Worm (Caenorhabditis elegans) whole organism, late embryonic: ENCODE measurements around the gene T22C8.3.

ENCODE experiments used
- C08G9.2 ChIP-seq: sonication (generic microtip); optimal IDR thresholded peaks from 2 replicates; lab custom pipeline; 2016; ENCODE audit warnings: mild to moderate bottlenecking, missing genetic modification characterization, moderate library complexity, missing compliant biosample characterization
- F13H6.1 ChIP-seq: sonication (generic microtip); optimal IDR thresholded peaks from 2 replicates; lab custom pipeline; 2016; ENCODE audit warnings: missing genetic modification characterization, missing compliant biosample characterization
- K09A11.1 ChIP-seq: sonication (generic microtip); optimal IDR thresholded peaks from 2 replicates; lab custom pipeline; 2017; ENCODE audit warnings: antibody characterized with exemption, mild to moderate bottlenecking, missing genetic modification characterization, missing compliant biosample characterization; ENCODE audit not compliant: insufficient read depth
- T23F11.4 ChIP-seq: fragments of 200-800 bp; sonication (Bioruptor generic); optimal IDR thresholded peaks from 2 replicates; lab custom pipeline; 2018; ENCODE audit warnings: mild to moderate bottlenecking, missing genetic modification characterization, missing compliant biosample characterization
- Y22D7AL.16 ChIP-seq: sonication (generic microtip); optimal IDR thresholded peaks from 2 replicates; lab custom pipeline; 2016; ENCODE audit warnings: missing genetic modification characterization, missing compliant biosample characterization
- ama-1 ChIP-seq: fragments of 150-350 bp; optimal IDR thresholded peaks from 2 replicates; lab custom pipeline; 2014
- ceh-14 ChIP-seq: sonication (generic microtip); optimal IDR thresholded peaks from 2 replicates; lab custom pipeline; 2016; ENCODE audit warnings: missing genotype, missing genetic modification characterization, missing compliant biosample characterization
- ceh-22 ChIP-seq: sonication (generic microtip); optimal IDR thresholded peaks from 2 replicates; lab custom pipeline; 2017; ENCODE audit warnings: missing biosample characterization, missing genetic modification characterization
- ceh-24 ChIP-seq: sonication (generic microtip); optimal IDR thresholded peaks from 2 replicates; lab custom pipeline; 2016; ENCODE audit warnings: mild to moderate bottlenecking, missing genetic modification characterization, missing compliant biosample characterization
- ceh-31 ChIP-seq: sonication (generic microtip); optimal IDR thresholded peaks from 2 replicates; lab custom pipeline; 2016; ENCODE audit warnings: missing genetic modification characterization, missing compliant biosample characterization
- ceh-48 ChIP-seq: sonication (generic microtip); optimal IDR thresholded peaks from 2 replicates; lab custom pipeline; 2016; ENCODE audit warnings: missing genetic modification characterization, inconsistent platforms, missing compliant biosample characterization
- ceh-9 ChIP-seq: sonication (generic microtip); optimal IDR thresholded peaks from 2 replicates; lab custom pipeline; 2016; ENCODE audit warnings: mild to moderate bottlenecking, missing genetic modification characterization, inconsistent platforms, missing compliant biosample characterization
- che-1 ChIP-seq: sonication (generic microtip); optimal IDR thresholded peaks from 2 replicates; lab custom pipeline; 2016; ENCODE audit warnings: mild to moderate bottlenecking, missing genetic modification characterization, missing compliant biosample characterization
- dve-1 ChIP-seq: sonication (generic microtip); optimal IDR thresholded peaks from 2 replicates; lab custom pipeline; 2017; ENCODE audit warnings: antibody characterized with exemption, mild to moderate bottlenecking, missing genetic modification characterization, missing compliant biosample characterization
- elt-2 ChIP-seq: sonication (generic microtip); optimal IDR thresholded peaks from 2 replicates; lab custom pipeline; 2016; ENCODE audit warnings: missing genetic modification reagents, missing genetic modification characterization, missing compliant biosample characterization
- elt-4 ChIP-seq: sonication (generic microtip); optimal IDR thresholded peaks from 2 replicates; lab custom pipeline; 2016; ENCODE audit warnings: missing genetic modification characterization, missing compliant biosample characterization
- ets-4 ChIP-seq: sonication (generic microtip); optimal IDR thresholded peaks from 2 replicates; lab custom pipeline; 2016; ENCODE audit warnings: missing genetic modification characterization, missing compliant biosample characterization
- eyg-1 ChIP-seq: sonication (generic microtip); optimal IDR thresholded peaks from 2 replicates; lab custom pipeline; 2016; ENCODE audit warnings: missing genotype, missing genetic modification characterization, missing compliant biosample characterization
- fkh-10 ChIP-seq: fragments of 150-350 bp; optimal IDR thresholded peaks from 2 replicates; lab custom pipeline; 2014; ENCODE audit warnings: missing biosample characterization, missing genetic modification reagents, missing genetic modification characterization
- fkh-6 ChIP-seq: sonication (generic microtip); optimal IDR thresholded peaks from 2 replicates; lab custom pipeline; 2016; ENCODE audit warnings: missing genetic modification characterization, missing compliant biosample characterization
- hlh-15 ChIP-seq: sonication (generic microtip); optimal IDR thresholded peaks from 2 replicates; lab custom pipeline; 2016; ENCODE audit warnings: missing genetic modification characterization, missing compliant biosample characterization
- hlh-30 ChIP-seq: sonication (generic microtip); optimal IDR thresholded peaks from 2 replicates; lab custom pipeline; 2017; ENCODE audit warnings: antibody characterized with exemption, missing genetic modification characterization, missing compliant biosample characterization; ENCODE audit not compliant: insufficient read depth
- hlh-6 ChIP-seq: sonication (generic microtip); optimal IDR thresholded peaks from 2 replicates; lab custom pipeline; 2016; ENCODE audit warnings: missing genotype, missing genetic modification characterization, missing compliant biosample characterization
- hlh-8 ChIP-seq: sonication (generic microtip); optimal IDR thresholded peaks from 2 replicates; lab custom pipeline; 2016; ENCODE audit warnings: missing genotype, missing genetic modification characterization, missing compliant biosample characterization
- pat-9 ChIP-seq: fragments of 200-800 bp; sonication (Bioruptor generic); optimal IDR thresholded peaks from 2 replicates; lab custom pipeline; 2018; ENCODE audit warnings: mild to moderate bottlenecking, missing genetic modification characterization, moderate library complexity, missing compliant biosample characterization
- pha-2 ChIP-seq: sonication (generic microtip); optimal IDR thresholded peaks from 2 replicates; lab custom pipeline; 2017; ENCODE audit warnings: mild to moderate bottlenecking, missing genetic modification characterization, missing compliant biosample characterization
- ref-2 ChIP-seq: sonication (generic microtip); optimal IDR thresholded peaks from 2 replicates; lab custom pipeline; 2016; ENCODE audit warnings: missing genetic modification characterization, missing compliant biosample characterization
- rnt-1 ChIP-seq: sonication (generic microtip); optimal IDR thresholded peaks from 2 replicates; lab custom pipeline; 2016; ENCODE audit warnings: missing genetic modification characterization, missing compliant biosample characterization
- sox-2 ChIP-seq: fragments of 200-800 bp; sonication (Bioruptor generic); IDR thresholded peaks from 2 replicates; pipeline ENCODE4 v1.3.6; 2022; ENCODE audit warnings: missing genetic modification reagents, missing genetic modification characterization, missing compliant biosample characterization
- ttx-3 ChIP-seq: sonication (generic microtip); optimal IDR thresholded peaks from 2 replicates; lab custom pipeline; 2016; ENCODE audit warnings: missing genetic modification reagents, missing genetic modification characterization, missing compliant biosample characterization
- unc-3 ChIP-seq, 2 experiments: fragments of 200-800 bp in 1 of 2; sonication (Bioruptor generic) in 1 of 2; sonication (generic microtip) in 1 of 2; conservative IDR thresholded peaks in 1 of 2; optimal IDR thresholded peaks in 1 of 2; 2 replicates each; pipeline versions ENCODE4 v1.3.6 to Lab custom; 2016 to 2022; ENCODE audit warnings: missing compliant biosample characterization in 2 of 2, missing genetic modification characterization in 2 of 2, missing genetic modification reagents in 1 of 2
- unc-42 ChIP-seq: sonication (generic microtip); optimal IDR thresholded peaks from 2 replicates; lab custom pipeline; 2016; ENCODE audit warnings: missing genotype, missing genetic modification characterization, missing compliant biosample characterization
- unc-55 ChIP-seq: sonication (generic microtip); optimal IDR thresholded peaks from 2 replicates; lab custom pipeline; 2017; ENCODE audit warnings: missing biosample characterization, missing genetic modification reagents, missing genetic modification characterization
- unc-86 ChIP-seq: sonication (generic microtip); optimal IDR thresholded peaks from 2 replicates; lab custom pipeline; 2016; ENCODE audit warnings: missing genetic modification characterization, missing compliant biosample characterization

T22C8.3 gene

DNA sequence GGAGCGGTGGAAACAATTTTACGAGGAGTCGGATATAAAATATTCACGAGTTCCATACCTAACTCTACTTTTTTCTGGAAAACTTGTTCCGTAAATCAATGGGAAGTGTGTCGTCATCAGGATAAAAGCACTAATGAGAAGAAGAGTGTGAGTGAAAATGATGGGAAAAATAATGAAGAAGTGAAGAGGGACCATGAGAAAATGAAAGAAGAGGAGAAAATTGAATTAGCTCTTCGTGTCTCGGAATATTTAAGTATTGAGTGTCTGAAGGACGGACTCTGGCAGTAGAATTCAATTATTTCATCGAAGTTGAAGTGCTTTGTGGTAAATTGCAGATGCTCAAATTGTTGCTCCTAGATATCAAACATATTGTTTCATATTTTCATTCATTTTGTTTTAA, 32.6 kb downstream of the T22C8.3 start:
- TF ChIP-seq ceh-9 (tag; lab: Kevin White, UChicago): no peak
- no peak for TF ChIP-seq unc-55
- TF ChIP-seq sox-2: no peak
- no peak for TF ChIP-seq ama-1
- no peak for TF ChIP-seq fkh-10 (GFP tag; lab: Kevin White, UChicago)
- no peak for TF ChIP-seq che-1 (tag; lab: Kevin White, UChicago)
- TF ChIP-seq unc-86 (tag; lab: Kevin White, UChicago): no peak
- no peak for TF ChIP-seq ceh-24
- TF ChIP-seq F13H6.1 (tag; lab: Kevin White, UChicago): no peak
- no peak for TF ChIP-seq Y22D7AL.16
- no peak for TF ChIP-seq T23F11.4 (GFP tag; lab: Kevin White, UChicago)
- no peak for TF ChIP-seq ceh-48 (tag; lab: Kevin White, UChicago)
- TF ChIP-seq hlh-8 (tag; lab: Kevin White, UChicago): no peak
- TF ChIP-seq ceh-22 (tag; lab: Kevin White, UChicago): no peak
- peak; percentile 53 for TF ChIP-seq ceh-14 (tag; lab: Kevin White, UChicago)
- TF ChIP-seq unc-42: peak; percentile 99
- TF ChIP-seq elt-2: no peak
- TF ChIP-seq ets-4 (tag; lab: Kevin White, UChicago): no peak
- TF ChIP-seq hlh-30 (tag; lab: Kevin White, UChicago): no peak
- no peak for TF ChIP-seq unc-3 (GFP tag; conservative IDR thresholded peaks at IDR 0.05; lab: Robert Waterston, UW)
- TF ChIP-seq unc-3 (tag; optimal IDR thresholded peaks at IDR 0.05; lab: Kevin White, UChicago): no peak
- TF ChIP-seq ceh-31: peak; percentile 81
- TF ChIP-seq ref-2: no peak
- no peak for TF ChIP-seq elt-4 (tag; lab: Kevin White, UChicago)
- TF ChIP-seq eyg-1 (tag; lab: Kevin White, UChicago): no peak
- no peak for TF ChIP-seq K09A11.1 (tag; lab: Kevin White, UChicago)
- TF ChIP-seq hlh-6 (tag; lab: Kevin White, UChicago): no peak

DNA sequence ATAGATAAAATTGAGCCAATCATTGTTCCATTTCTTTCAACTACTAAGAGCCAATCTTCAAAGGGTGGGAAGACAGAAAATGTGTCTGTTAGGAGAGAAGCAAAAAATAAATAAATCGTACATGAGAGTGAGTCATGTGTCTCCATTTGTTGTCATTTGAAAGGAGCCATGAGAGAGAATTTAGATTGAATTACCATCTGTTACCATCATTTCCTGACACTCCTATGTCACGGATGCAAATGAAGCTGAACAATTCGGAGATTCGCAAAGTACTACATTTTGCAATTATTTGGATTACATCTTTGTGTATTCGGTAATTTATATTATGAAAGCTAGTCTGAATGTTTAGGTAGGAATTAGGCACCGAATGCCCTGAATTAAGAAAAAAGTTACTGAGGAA, 33.3 kb downstream of the T22C8.3 start:
- peak; percentile 81 for TF ChIP-seq unc-42
- TF ChIP-seq pat-9 (tag; lab: Kevin White, UChicago): no peak
- TF ChIP-seq hlh-15 (tag; lab: Kevin White, UChicago): no peak
- no peak for TF ChIP-seq hlh-8 (tag; lab: Kevin White, UChicago)
- TF ChIP-seq, all 69 proteins: peak for 1

DNA sequence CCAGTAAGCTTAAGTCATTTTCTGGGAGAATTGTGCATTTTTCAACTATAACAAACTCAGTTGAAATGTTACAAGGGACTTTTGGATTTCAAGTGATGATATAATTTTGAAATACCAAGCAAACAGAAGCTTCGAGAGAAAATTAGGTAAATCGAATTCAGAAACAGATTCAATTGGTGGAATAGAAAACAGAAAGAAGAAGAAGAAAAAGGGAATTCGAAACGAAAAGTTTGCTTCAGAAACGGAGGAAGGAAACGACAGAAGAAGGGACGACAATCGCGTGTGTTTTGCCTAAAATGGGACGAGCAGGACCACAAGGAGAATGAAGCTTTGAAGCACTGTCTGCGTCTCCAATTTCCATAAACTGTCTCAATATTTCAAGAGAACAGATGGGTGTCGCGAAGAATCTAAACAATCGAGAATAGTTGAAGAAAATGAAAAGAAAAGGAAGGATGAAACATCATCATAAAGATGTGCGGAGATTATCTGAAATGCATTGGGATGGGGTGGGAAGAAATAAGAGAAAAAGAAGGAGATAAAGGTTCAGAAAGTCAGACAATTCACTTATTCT, 34.0 kb downstream of the T22C8.3 start:
- TF ChIP-seq unc-42: peak; percentile 96
- peak; percentile 54 for TF ChIP-seq ceh-31
- no peak for TF ChIP-seq hlh-8 (tag; lab: Kevin White, UChicago)
- TF ChIP-seq, all 69 proteins: peak for 2

DNA sequence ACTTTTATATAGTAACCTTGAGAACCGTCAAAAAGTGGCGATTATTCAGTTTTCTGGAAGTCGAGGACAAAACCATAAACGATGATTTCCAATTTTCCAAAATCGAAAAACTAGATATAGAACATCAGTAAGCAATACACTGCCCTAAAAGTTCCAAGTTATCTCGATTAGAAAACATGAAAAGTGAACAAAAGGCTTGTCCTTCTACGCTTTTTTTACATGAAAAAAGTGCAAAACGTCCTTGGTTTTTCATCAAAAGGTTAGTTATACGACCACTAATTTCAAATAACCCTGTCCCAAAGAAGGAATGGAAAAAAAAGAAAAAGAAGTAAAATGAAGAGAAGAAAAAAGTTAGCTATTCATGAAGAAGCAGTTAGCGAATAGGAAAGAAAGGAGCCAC, 35.9 kb downstream of the T22C8.3 start:
- TF ChIP-seq C08G9.2: no peak
- no peak for TF ChIP-seq T23F11.4 (GFP tag; lab: Kevin White, UChicago)
- no peak for TF ChIP-seq rnt-1
- no peak for TF ChIP-seq hlh-8 (tag; lab: Kevin White, UChicago)
- TF ChIP-seq fkh-6: no peak
- TF ChIP-seq ttx-3 (tag; lab: Kevin White, UChicago): no peak
- no peak for TF ChIP-seq F13H6.1 (tag; lab: Kevin White, UChicago)
- no peak for TF ChIP-seq pha-2 (tag; lab: Kevin White, UChicago)
- TF ChIP-seq dve-1 (tag; lab: Kevin White, UChicago): no peak
